Worm (Caenorhabditis elegans) whole organism, L4 larva: ENCODE measurements around the gene T28A8.2.
A peak's percentile ranks its signal among the peaks of the same experiment; 100 is the strongest.

Experiments used
- T26A8.4 ChIP-seq: fragments of 200-800 bp; sonication (Bioruptor generic); IDR thresholded peaks from 2 replicates; pipeline ENCODE4 v1.3.6; 2022; ENCODE audit warnings: missing genetic modification characterization, missing compliant biosample characterization
- aha-1 ChIP-seq: fragments of 150-350 bp; peaks from one replicate; lab custom pipeline; 2014; ENCODE audit warnings: missing biosample characterization, missing genetic modification characterization
- aly-2 ChIP-seq: sonication (generic microtip); optimal IDR thresholded peaks from 2 replicates; lab custom pipeline; 2018; ENCODE audit warnings: missing biosample characterization, missing genetic modification characterization
- cey-2 ChIP-seq: sonication (generic microtip); optimal IDR thresholded peaks from 3 replicates; lab custom pipeline; 2017; ENCODE audit warnings: missing genetic modification characterization, mild to moderate bottlenecking, missing compliant biosample characterization, antibody characterized with exemption, borderline replicate concordance; ENCODE audit not compliant: insufficient read depth
- daf-12 ChIP-seq: fragments of 150-350 bp; optimal IDR thresholded peaks from 2 replicates; lab custom pipeline; 2014; ENCODE audit warnings: missing biosample characterization, missing genetic modification reagents, missing genetic modification characterization
- daf-16 ChIP-seq, 3 experiments: sonication (generic microtip); optimal IDR thresholded peaks; 2 replicates each; lab custom pipeline; 2016 to 2017; ENCODE audit warnings: missing genetic modification characterization in 3 of 3, missing genetic modification reagents in 3 of 3, mild to moderate bottlenecking in 2 of 3, missing compliant biosample characterization in 2 of 3, missing biosample characterization in 1 of 3, moderate library complexity in 1 of 3
- dmd-6 ChIP-seq: fragments of 200-800 bp; sonication (Bioruptor generic); IDR thresholded peaks from 2 replicates; pipeline ENCODE4 v1.3.6; 2022; ENCODE audit warnings: missing genetic modification reagents, missing genetic modification characterization, missing compliant biosample characterization
- dve-1 ChIP-seq: sonication (generic microtip); optimal IDR thresholded peaks from 2 replicates; lab custom pipeline; 2017; ENCODE audit warnings: antibody characterized with exemption, mild to moderate bottlenecking, missing genetic modification characterization, missing compliant biosample characterization; ENCODE audit not compliant: insufficient read depth
- hlh-11 ChIP-seq: fragments of 200-800 bp; sonication (Bioruptor generic); optimal IDR thresholded peaks from 2 replicates; lab custom pipeline; 2018; ENCODE audit warnings: mild to moderate bottlenecking, missing genetic modification characterization, missing compliant biosample characterization
- hlh-30 ChIP-seq: sonication (generic microtip); optimal IDR thresholded peaks from 2 replicates; lab custom pipeline; 2017; ENCODE audit warnings: antibody characterized with exemption, mild to moderate bottlenecking, missing genetic modification characterization, missing compliant biosample characterization; ENCODE audit not compliant: insufficient read depth
- lin-13 ChIP-seq: fragments of 150-350 bp; optimal IDR thresholded peaks from 2 replicates; lab custom pipeline; 2014; ENCODE audit warnings: missing biosample characterization, missing genetic modification reagents, missing genetic modification characterization
- lin-38 ChIP-seq: fragments of 200-800 bp; sonication (Bioruptor generic); IDR thresholded peaks from 2 replicates; pipeline ENCODE4 v1.3.6; 2022; ENCODE audit warnings: missing genetic modification reagents, missing genetic modification characterization, missing compliant biosample characterization
- lsy-2 ChIP-seq, 2 experiments: fragments of 150-350 bp in 1 of 2; sonication (generic microtip) in 1 of 2; optimal IDR thresholded peaks; 2 replicates each; lab custom pipeline; 2014 to 2017; ENCODE audit warnings: missing biosample characterization in 2 of 2, missing genetic modification characterization in 2 of 2
- mdl-1 ChIP-seq, 2 experiments: fragments of 150-350 bp in 1 of 2; sonication (generic microtip) in 1 of 2; optimal IDR thresholded peaks; 2 replicates each; lab custom pipeline; 2014 to 2017; ENCODE audit warnings: missing biosample characterization in 2 of 2, missing genetic modification characterization in 2 of 2
- mep-1 ChIP-seq: fragments of 150-350 bp; sonication (generic microtip); optimal IDR thresholded peaks from 3 replicates; lab custom pipeline; 2014; ENCODE audit warnings: missing biosample characterization, missing genetic modification characterization
- mxl-2 ChIP-seq: fragments of 200-800 bp; sonication (Bioruptor generic); conservative IDR thresholded peaks from 2 replicates; pipeline ENCODE4 v1.3.6; 2022; ENCODE audit warnings: missing genetic modification reagents, missing genetic modification characterization, missing compliant biosample characterization
- mxl-3 ChIP-seq: fragments of 200-800 bp; sonication (Bioruptor generic); optimal IDR thresholded peaks from 2 replicates; lab custom pipeline; 2018; ENCODE audit warnings: mild to moderate bottlenecking, missing genetic modification characterization, missing compliant biosample characterization
- nhr-10 ChIP-seq: fragments of 150-350 bp; optimal IDR thresholded peaks from 2 replicates; lab custom pipeline; 2014; ENCODE audit warnings: missing biosample characterization, missing genetic modification characterization
- nhr-28 ChIP-seq: fragments of 150-350 bp; optimal IDR thresholded peaks from 2 replicates; lab custom pipeline; 2014; ENCODE audit warnings: missing biosample characterization, missing genetic modification characterization
- nhr-48 ChIP-seq: sonication (generic microtip); optimal IDR thresholded peaks from 2 replicates; lab custom pipeline; 2016; ENCODE audit warnings: mild to moderate bottlenecking, missing genetic modification characterization, missing compliant biosample characterization
- nhr-77 ChIP-seq: fragments of 150-350 bp; optimal IDR thresholded peaks from 2 replicates; lab custom pipeline; 2014; ENCODE audit warnings: missing biosample characterization, missing genetic modification characterization
- pha-4 ChIP-seq, 2 experiments: fragments of 150-350 bp in 1 of 2; fragments of 200-800 bp in 1 of 2; sonication (Bioruptor generic) in 1 of 2; IDR thresholded peaks in 1 of 2; optimal IDR thresholded peaks in 1 of 2; 2 replicates each; pipeline versions ENCODE4 v1.3.6 to Lab custom; 2014 to 2022; ENCODE audit warnings: missing genetic modification characterization in 2 of 2, missing genetic modification reagents in 2 of 2, missing biosample characterization in 1 of 2, missing compliant biosample characterization in 1 of 2
- php-3 ChIP-seq: fragments of 200-800 bp; sonication (Bioruptor generic); IDR thresholded peaks from 2 replicates; pipeline ENCODE4 v1.3.6; 2022; ENCODE audit warnings: missing genetic modification reagents, missing genetic modification characterization, missing compliant biosample characterization
- pqm-1 ChIP-seq: sonication (generic microtip); optimal IDR thresholded peaks from 2 replicates; lab custom pipeline; 2017; ENCODE audit warnings: missing biosample characterization, missing genetic modification characterization
- set-16 ChIP-seq: fragments of 200-800 bp; sonication (Bioruptor generic); IDR thresholded peaks from 2 replicates; pipeline ENCODE4 v1.3.6; 2022; ENCODE audit warnings: missing genetic modification reagents, missing genetic modification characterization, missing compliant biosample characterization
- unc-130 ChIP-seq: sonication (generic microtip); optimal IDR thresholded peaks from 2 replicates; lab custom pipeline; 2016; ENCODE audit warnings: missing genetic modification reagents, missing genetic modification characterization, missing compliant biosample characterization
- unc-62 ChIP-seq, 3 experiments: fragments of 150-350 bp in 1 of 3; sonication (generic microtip); optimal IDR thresholded peaks in 2 of 3; peaks in 1 of 3; 1 replicate in 1 of 3; 2 replicates in 2 of 3; lab custom pipeline; 2014 to 2017; ENCODE audit warnings: missing biosample characterization in 3 of 3, missing genetic modification characterization in 3 of 3, missing genetic modification reagents in 3 of 3, missing genotype in 1 of 3
- zfp-3 ChIP-seq: fragments of 200-800 bp; sonication (Bioruptor generic); conservative IDR thresholded peaks from 2 replicates; pipeline ENCODE4 v1.3.6; 2022; ENCODE audit warnings: missing genetic modification reagents, missing genetic modification characterization, missing compliant biosample characterization
- ztf-11 ChIP-seq: fragments of 150-350 bp; optimal IDR thresholded peaks from 2 replicates; lab custom pipeline; 2014; ENCODE audit warnings: missing biosample characterization, missing genetic modification characterization

The T28A8.2 gene

ce11 chrIII:13544593-13544992 lies 49.1 kb upstream of the T28A8.2 start (continued):
- TF ChIP-seq daf-12 (tag; lab: Kevin White, UChicago) (no peak), lsy-2 (tag; optimal IDR thresholded peaks at IDR 0.05; lab: Kevin White, UChicago) (peak in 1 of 2 experiments; percentile 22), daf-16 (GFP tag; optimal IDR thresholded peaks at IDR 0.05; lab: Kevin White, UChicago) (no peak), daf-16 (tag; optimal IDR thresholded peaks at IDR 0.05; lab: Kevin White, UChicago) (peak; percentile 81)
- TF ChIP-seq, all 104 proteins: peak for 26

- TF ChIP-seq pha-4 (GFP tag; IDR thresholded peaks at IDR 0.05; lab: Robert Waterston, UW), result no peak
- no peak for TF ChIP-seq pha-4 (tag; optimal IDR thresholded peaks at IDR 0.05; lab: Kevin White, UChicago)
- TF ChIP-seq php-3 (GFP tag; lab: Robert Waterston, UW), result no peak
- TF ChIP-seq cey-2 (tag; lab: Kevin White, UChicago), result no peak
Measured at ce11 chrIII:13543434-13543833, 48.0 kb upstream of the T28A8.2 start, which contains the start of gene acs-5. Gene acs-5 (minus strand): TSS chrIII:13543534.

ce11 chrIII:13542458-13542857 lies 47.0 kb upstream of the T28A8.2 start:
- TF ChIP-seq daf-16 (GFP tag; optimal IDR thresholded peaks at IDR 0.05; lab: Kevin White, UChicago), result no peak
- TF ChIP-seq daf-16 (tag; optimal IDR thresholded peaks at IDR 0.05; lab: Kevin White, UChicago), result peak; percentile 32
- TF ChIP-seq mep-1 (tag; lab: Kevin White, UChicago), result peak; percentile 26
- peak; percentile 62 for TF ChIP-seq dmd-6 (GFP tag; lab: Robert Waterston, UW)
- TF ChIP-seq nhr-77 (tag; lab: Kevin White, UChicago), result peak; percentile 21
- no peak for TF ChIP-seq T26A8.4
- TF ChIP-seq pqm-1 (tag; lab: Kevin White, UChicago), result peak; percentile 46
- TF ChIP-seq unc-62 (GFP tag; optimal IDR thresholded peaks at IDR 0.05 in 1 of 2; lab: Kevin White, UChicago), result peak in 1 of 2 experiments; percentile 82
- TF ChIP-seq unc-62 (tag; optimal IDR thresholded peaks at IDR 0.05; lab: Kevin White, UChicago), result no peak
- TF ChIP-seq hlh-30 (tag; lab: Kevin White, UChicago), result peak; percentile 17
- TF ChIP-seq mdl-1 (tag; optimal IDR thresholded peaks at IDR 0.05; lab: Kevin White, UChicago), result peak in 1 of 2 experiments; percentile 5
- TF ChIP-seq ztf-11, result no peak
- TF ChIP-seq nhr-28, result peak; percentile 79
- TF ChIP-seq hlh-11 (tag; lab: Kevin White, UChicago), result peak; percentile 70
- TF ChIP-seq aly-2 (tag; lab: Kevin White, UChicago), result no peak
- TF ChIP-seq nhr-48 (tag; lab: Kevin White, UChicago), result peak; percentile 17
- TF ChIP-seq lin-13 (GFP tag; lab: Kevin White, UChicago), result peak; percentile 33
- peak; percentile 46 for TF ChIP-seq mxl-3
- peak; percentile 21; the same call in 1 of the 2 replicates for TF ChIP-seq lin-38 (GFP tag; lab: Robert Waterston, UW)
- TF ChIP-seq dve-1 (tag; lab: Kevin White, UChicago), result peak; percentile 24
- no peak for TF ChIP-seq zfp-3
- TF ChIP-seq nhr-10, result peak; percentile 49

ce11 chrIII:13540791-13541190 lies 45.3 kb upstream of the T28A8.2 start:
- TF ChIP-seq set-16 (GFP tag; lab: Robert Waterston, UW) (peak; percentile 50), unc-130 (no peak)

ce11 chrIII:13535735-13536390 lies 40.4 kb upstream of the T28A8.2 start:
- peak; percentile 96 for TF ChIP-seq aha-1
- no peak for TF ChIP-seq set-16 (GFP tag; lab: Robert Waterston, UW)
- TF ChIP-seq mxl-2 (GFP tag; lab: Robert Waterston, UW), result no peak
- TF ChIP-seq, all 104 proteins: peak for 1
